Fruit fly (Drosophila melanogaster): ENCODE results near the gene CG3061.

The CG3061 gene

DNA sequence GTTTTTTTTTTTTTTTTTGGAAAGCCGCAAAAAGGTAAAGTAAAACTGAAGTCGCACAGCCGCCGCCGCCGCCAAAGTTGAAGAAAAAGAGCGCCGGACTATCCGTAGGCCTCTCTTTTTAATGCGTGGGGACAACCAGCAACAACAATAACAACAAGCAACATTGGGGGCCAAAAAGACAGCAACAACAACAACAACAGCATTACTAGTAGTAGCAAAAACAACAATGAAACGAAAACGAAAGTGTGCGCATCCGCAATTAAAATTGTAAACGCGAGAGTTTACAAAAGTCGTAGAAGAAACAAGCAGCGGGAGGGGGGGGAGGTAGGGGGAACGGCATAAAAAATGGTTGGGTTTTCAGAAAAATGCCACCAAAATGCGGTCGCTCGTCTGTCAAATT, 36.2 kb upstream of the CG3061 start (continued):
- TF ChIP-seq chif (GFP tag; optimal IDR thresholded peaks at IDR 0.05) (no peak), HLH54F (GFP tag; optimal IDR thresholded peaks at IDR 0.05) (no peak), abd-A (tag; optimal IDR thresholded peaks at IDR 0.05) (peak; percentile 23), nmo (GFP tag; optimal IDR thresholded peaks at IDR 0.05) (no peak), Dip3 (GFP tag; optimal IDR thresholded peaks at IDR 0.05) (no peak), lov (optimal IDR thresholded peaks at IDR 0.05) (no peak), lov (GFP tag; IDR thresholded peaks at IDR 0.05) (no peak), Dbx (GFP tag; IDR thresholded peaks at IDR 0.05) (no peak), GATAe (GFP tag; conservative IDR thresholded peaks at IDR 0.05) (no peak), dmrt11E (tag; optimal IDR thresholded peaks at IDR 0.05) (no peak), CG12299 (tag; optimal IDR thresholded peaks at IDR 0.05) (no peak), pan (optimal IDR thresholded peaks at IDR 0.05) (no peak), pan (GFP tag; optimal IDR thresholded peaks at IDR 0.05 in 1 of 2, IDR thresholded peaks at IDR 0.05 in 1 of 2) (peak in 1 of 2 experiments; percentile 11), CG3838 (GFP tag; optimal IDR thresholded peaks at IDR 0.05) (no peak), Gug (GFP tag; IDR thresholded peaks at IDR 0.05) (no peak), ind (GFP tag; optimal IDR thresholded peaks at IDR 0.05) (no peak), CG32767 (GFP tag; IDR thresholded peaks at IDR 0.05) (no peak), Hr39 (optimal IDR thresholded peaks at IDR 0.05) (no peak), pb (GFP tag; optimal IDR thresholded peaks at IDR 0.05) (no peak), Sry-β (GFP tag; optimal IDR thresholded peaks at IDR 0.05) (no peak), CG3407 (GFP tag; optimal IDR thresholded peaks at IDR 0.05) (no peak), CG8290 (GFP tag; optimal IDR thresholded peaks at IDR 0.05) (no peak), CG8290 (tag; optimal IDR thresholded peaks at IDR 0.05) (no peak), sqz (GFP tag; optimal IDR thresholded peaks at IDR 0.05) (peak; percentile 73)

DNA sequence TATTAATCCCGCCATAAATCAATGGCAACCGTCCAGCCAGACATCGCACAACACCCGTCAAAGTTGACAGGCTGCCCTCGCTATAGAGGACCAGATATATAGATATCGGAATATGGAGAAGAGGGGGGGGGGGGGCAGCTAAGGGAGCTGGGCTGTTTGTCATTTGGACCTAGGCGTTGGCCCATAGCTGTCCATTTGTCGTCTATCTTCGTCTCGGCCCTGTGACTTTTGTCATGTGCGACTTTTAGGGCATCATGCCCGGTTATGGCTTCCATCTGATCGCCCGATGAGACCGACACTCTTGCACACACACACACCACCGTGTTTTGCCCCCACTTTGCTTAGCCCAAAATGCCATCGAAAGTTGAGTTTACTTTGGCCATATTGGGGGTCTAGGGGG, 34.4 kb upstream of the CG3061 start:
- TF ChIP-seq CG17802 (tag; optimal IDR thresholded peaks at IDR 0.05): no peak
- no peak for TF ChIP-seq CG16779 (GFP tag; IDR thresholded peaks at IDR 0.05)
- TF ChIP-seq Dll (GFP tag; IDR thresholded peaks at IDR 0.05; ENCODE audit: partially characterized antibody): no peak
- no peak for TF ChIP-seq CG4424 (GFP tag; optimal IDR thresholded peaks at IDR 0.05)
- TF ChIP-seq CG7987 (GFP tag; optimal IDR thresholded peaks at IDR 0.05): no peak
- TF ChIP-seq CG8290 (GFP tag; optimal IDR thresholded peaks at IDR 0.05): no peak
- peak in 1 of 2 experiments; percentile 62 for TF ChIP-seq CG8290 (tag; optimal IDR thresholded peaks at IDR 0.05)
- no peak for TF ChIP-seq tup (GFP tag; optimal IDR thresholded peaks at IDR 0.05)
- TF ChIP-seq repo (GFP tag; optimal IDR thresholded peaks at IDR 0.05): no peak
- TF ChIP-seq gsb-n (tag; optimal IDR thresholded peaks at IDR 0.05): no peak
- TF ChIP-seq CG12299 (tag; optimal IDR thresholded peaks at IDR 0.05): no peak
- TF ChIP-seq CG7745 (tag; optimal IDR thresholded peaks at IDR 0.05): no peak
- TF ChIP-seq CG17568 (GFP tag; optimal IDR thresholded peaks at IDR 0.05): no peak
- TF ChIP-seq CG12155 (GFP tag; optimal IDR thresholded peaks at IDR 0.05): no peak
- no peak for TF ChIP-seq CG15514 (GFP tag; optimal IDR thresholded peaks at IDR 0.05)
- TF ChIP-seq CG6683 (GFP tag; optimal IDR thresholded peaks at IDR 0.05): no peak
- TF ChIP-seq insv (GFP tag; optimal IDR thresholded peaks at IDR 0.05): no peak
- TF ChIP-seq rib (GFP tag; IDR thresholded peaks at IDR 0.05): peak; percentile 21; the same call in 1 of the 2 replicates
- no peak for TF ChIP-seq btn (GFP tag; optimal IDR thresholded peaks at IDR 0.05)
- TF ChIP-seq NK7.1 (GFP tag; optimal IDR thresholded peaks at IDR 0.05): no peak
- TF ChIP-seq nerfin-1 (tag; optimal IDR thresholded peaks at IDR 0.05): no peak
- TF ChIP-seq lilli (GFP tag; optimal IDR thresholded peaks at IDR 0.05): no peak
- TF ChIP-seq unpg (GFP tag; optimal IDR thresholded peaks at IDR 0.05): no peak
- no peak for TF ChIP-seq schlank (tag; optimal IDR thresholded peaks at IDR 0.05)
- no peak for TF ChIP-seq chm (GFP tag; IDR thresholded peaks at IDR 0.05)
- TF ChIP-seq CG1602 (GFP tag; optimal IDR thresholded peaks at IDR 0.05): no peak
- no peak for TF ChIP-seq CG18476 (GFP tag; optimal IDR thresholded peaks at IDR 0.05)
- no peak for TF ChIP-seq lola (GFP tag; optimal IDR thresholded peaks at IDR 0.05)
- no peak for TF ChIP-seq Neu2 (GFP tag; optimal IDR thresholded peaks at IDR 0.05; ENCODE audit: borderline replicate concordance)
- no peak for TF ChIP-seq esg (GFP tag; conservative IDR thresholded peaks at IDR 0.05)
- TF ChIP-seq crc (GFP tag; optimal IDR thresholded peaks at IDR 0.05): no peak
- no peak for TF ChIP-seq da (GFP tag; optimal IDR thresholded peaks at IDR 0.05)
